Worm (Caenorhabditis elegans) whole organism, L2 larva: ENCODE results near the gene K11D12.7.

Experiments
- ama-1 ChIP-seq: fragments of 150-350 bp; optimal IDR thresholded peaks from 2 replicates; lab custom pipeline; 2018; ENCODE audit warnings: inconsistent platforms
- fos-1 ChIP-seq: fragments of 150-350 bp; optimal IDR thresholded peaks from 2 replicates; lab custom pipeline; 2014; ENCODE audit warnings: missing biosample characterization, missing genetic modification characterization
- lin-11 ChIP-seq: fragments of 150-350 bp; sonication (generic microtip); optimal IDR thresholded peaks from 2 replicates; lab custom pipeline; 2014; ENCODE audit warnings: missing biosample characterization, missing genetic modification characterization, inconsistent platforms, mixed read lengths
- lin-13 ChIP-seq: fragments of 150-350 bp; optimal IDR thresholded peaks from 2 replicates; lab custom pipeline; 2014; ENCODE audit warnings: missing biosample characterization, missing genetic modification reagents, missing genetic modification characterization
- lsy-2 ChIP-seq, 2 experiments: fragments of 150-350 bp in 1 of 2; sonication (generic microtip) in 1 of 2; optimal IDR thresholded peaks; 2 replicates each; lab custom pipeline; 2014 to 2017; ENCODE audit warnings: missing biosample characterization in 2 of 2, missing genetic modification characterization in 2 of 2
- mbf-1 ChIP-seq: sonication (generic microtip); optimal IDR thresholded peaks from 2 replicates; lab custom pipeline; 2017; ENCODE audit warnings: missing biosample characterization, missing genetic modification characterization
- mdl-1 ChIP-seq, 2 experiments: fragments of 150-350 bp in 1 of 2; sonication (generic microtip) in 1 of 2; optimal IDR thresholded peaks; 2 replicates each; lab custom pipeline; 2017; ENCODE audit warnings: missing biosample characterization in 2 of 2, missing genetic modification characterization in 2 of 2
- nhr-6 ChIP-seq: fragments of 150-350 bp; optimal IDR thresholded peaks from 2 replicates; lab custom pipeline; 2014; ENCODE audit warnings: missing biosample characterization, missing genetic modification characterization
- snpc-4 ChIP-seq: fragments of 150-350 bp; optimal IDR thresholded peaks from 2 replicates; lab custom pipeline; 2014; ENCODE audit warnings: missing biosample characterization, missing genetic modification characterization
- unc-39 ChIP-seq: fragments of 150-350 bp; optimal IDR thresholded peaks from 2 replicates; lab custom pipeline; 2014; ENCODE audit warnings: missing biosample characterization, missing genetic modification characterization
- unc-62 ChIP-seq: fragments of 150-350 bp; optimal IDR thresholded peaks from 2 replicates; lab custom pipeline; 2014; ENCODE audit warnings: missing biosample characterization, missing genetic modification reagents, missing genetic modification characterization

DNA sequence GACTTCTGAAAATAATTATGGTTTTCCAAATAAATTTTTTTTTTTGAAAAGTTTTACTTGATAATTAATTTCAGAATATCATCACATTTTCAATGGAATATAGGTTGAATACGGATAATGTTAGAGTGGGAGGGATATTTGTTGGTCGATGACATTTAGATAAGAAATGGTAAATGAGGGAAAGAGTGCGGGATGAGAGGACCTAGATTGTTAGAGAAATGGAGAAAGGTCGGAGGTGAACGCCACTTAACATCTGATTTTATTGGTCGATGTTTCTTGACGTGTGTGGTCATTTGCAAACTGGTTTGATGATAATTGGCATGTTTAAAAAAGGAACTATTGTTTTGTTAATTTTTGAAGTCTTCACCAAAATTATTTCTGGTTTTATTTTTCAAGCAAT is 2.2 kb upstream of the K11D12.7 start:
- TF ChIP-seq lin-13 (GFP tag; lab: Kevin White, UChicago) (no peak), lsy-2 (tag; optimal IDR thresholded peaks at IDR 0.05; lab: Kevin White, UChicago) (no peak), fos-1 (tag; lab: Kevin White, UChicago) (no peak), mdl-1 (tag; optimal IDR thresholded peaks at IDR 0.05; lab: Kevin White, UChicago) (no peak), ama-1 (no peak), unc-39 (tag; lab: Kevin White, UChicago) (no peak), snpc-4 (no peak), nhr-6 (tag; lab: Kevin White, UChicago) (no peak), unc-62 (GFP tag; lab: Kevin White, UChicago) (no peak), mbf-1 (no peak), lin-11 (tag; lab: Kevin White, UChicago) (no peak)
